Worm (Caenorhabditis elegans): ENCODE data around the gene R08C7.8.
A peak's percentile ranks its signal among the peaks of the same experiment; 100 is the strongest.

Gene R08C7.8

ce11 chrIV:4398890-4399289, 35.5 kb downstream of the R08C7.8 start:
- TF ChIP-seq nfya-2 (GFP tag; IDR thresholded peaks at IDR 0.05) (no peak), madf-10 (tag; optimal IDR thresholded peaks at IDR 0.05) (no peak), ztf-28 (GFP tag; IDR thresholded peaks at IDR 0.05) (no peak), nhr-120 (GFP tag; IDR thresholded peaks at IDR 0.05) (no peak), rec-8 (tag; optimal IDR thresholded peaks at IDR 0.05) (no peak), attf-3 (GFP tag; conservative IDR thresholded peaks at IDR 0.05) (no peak), B0261.1 (tag; optimal IDR thresholded peaks at IDR 0.05) (no peak), ztf-25 (GFP tag; IDR thresholded peaks at IDR 0.05) (no peak), F39B2.1 (GFP tag; IDR thresholded peaks at IDR 0.05) (no peak), ceh-79 (tag; optimal IDR thresholded peaks at IDR 0.05) (no peak), K12H6.12 (tag; optimal IDR thresholded peaks at IDR 0.05) (no peak), Y95B8A.8 (GFP tag; IDR thresholded peaks at IDR 0.05) (no peak), Y53G8AR.9 (GFP tag; conservative IDR thresholded peaks at IDR 0.05) (no peak), sptf-2 (GFP tag; optimal IDR thresholded peaks at IDR 0.05) (no peak), C17E4.6 (GFP tag; IDR thresholded peaks at IDR 0.05) (no peak)

ce11 chrIV:4398420-4398819, 35.9 kb downstream of the R08C7.8 start:
- no peak for TF ChIP-seq nhr-90 (tag; optimal IDR thresholded peaks at IDR 0.05)
- peak in 1 of 3 experiments; percentile 8 for TF ChIP-seq lin-35 (GFP tag; optimal IDR thresholded peaks at IDR 0.05)
- TF ChIP-seq ekl-4 (GFP tag; IDR thresholded peaks at IDR 0.05), result 0 out of 2 replicates have a peak, but pooled peaks have one; percentile 45
- no peak for TF ChIP-seq madf-6 (GFP tag; IDR thresholded peaks at IDR 0.05)
- peak; percentile 85 for TF ChIP-seq zfh-2 (GFP tag; conservative IDR thresholded peaks at IDR 0.05)
- peak; percentile 36; the same call in 1 of the 2 replicates for TF ChIP-seq egrh-3 (GFP tag; IDR thresholded peaks at IDR 0.05)

- no peak for TF ChIP-seq F55B11.4 (tag; optimal IDR thresholded peaks at IDR 0.05; ENCODE audit: borderline replicate concordance, insufficient read depth)
- TF ChIP-seq bed-1 (GFP tag; IDR thresholded peaks at IDR 0.05), result no peak
- no peak for TF ChIP-seq nfya-1 (tag; optimal IDR thresholded peaks at IDR 0.05; ENCODE audit: borderline replicate concordance, insufficient read depth)
- no peak for TF ChIP-seq snpc-1.3 (tag; optimal IDR thresholded peaks at IDR 0.05; ENCODE audit: insufficient read depth)
- no peak for TF ChIP-seq dpl-1 (GFP tag; optimal IDR thresholded peaks at IDR 0.05)
- no peak for TF ChIP-seq nhr-80 (tag; optimal IDR thresholded peaks at IDR 0.05)
- TF ChIP-seq madf-8 (GFP tag; conservative IDR thresholded peaks at IDR 0.05), result no peak
- TF ChIP-seq B0035.1 (tag; optimal IDR thresholded peaks at IDR 0.05), result no peak
- no peak for TF ChIP-seq lsy-27 (tag; optimal IDR thresholded peaks at IDR 0.05; ENCODE audit: borderline replicate concordance, insufficient read depth)
- TF ChIP-seq attf-5 (GFP tag; optimal IDR thresholded peaks at IDR 0.05), result no peak
- TF ChIP-seq F49E8.2 (tag; optimal IDR thresholded peaks at IDR 0.05; ENCODE audit: insufficient read depth), result no peak
- no peak for TF ChIP-seq mes-4 (tag; optimal IDR thresholded peaks at IDR 0.05)
- no peak for TF ChIP-seq lir-1 (GFP tag; conservative IDR thresholded peaks at IDR 0.05)
- TF ChIP-seq F33H1.4 (GFP tag; IDR thresholded peaks at IDR 0.05), result no peak
- no peak for TF ChIP-seq snpc-1.1 (tag; optimal IDR thresholded peaks at IDR 0.05; ENCODE audit: insufficient read depth)
- TF ChIP-seq F10E7.11 (tag; optimal IDR thresholded peaks at IDR 0.05), result no peak
- TF ChIP-seq let-607 (tag; optimal IDR thresholded peaks at IDR 0.05), result no peak
- TF ChIP-seq ZK185.1 (tag; optimal IDR thresholded peaks at IDR 0.05; ENCODE audit: poor library complexity, severe bottlenecking), result no peak
Measured at ce11 chrIV:4397586-4397985, 36.8 kb downstream of the R08C7.8 start.

Data from whole organism, young adult.